Fruit fly (Drosophila melanogaster) whole organism, wandering third instar larva: ENCODE results near the gene elav.

Source experiments
- CG32264 ChIP-seq: fragments of 200-800 bp; sonication (Bioruptor generic); optimal IDR thresholded peaks from 2 replicates; lab custom pipeline; 2016; ENCODE audit warnings: missing biosample characterization, missing genetic modification characterization
- br ChIP-seq: fragments of 200-800 bp; sonication (Bioruptor generic); optimal IDR thresholded peaks from 2 replicates; lab custom pipeline; 2016; ENCODE audit warnings: missing biosample characterization, missing genetic modification characterization
- pan ChIP-seq: fragments of >200 bp; optimal IDR thresholded peaks from 2 replicates; lab custom pipeline; 2017

- TF ChIP-seq pan (lab: Kevin White, UChicago) (no peak), CG32264 (no peak), br (GFP tag; lab: Kevin White, UChicago) (no peak)
These were observed 2.6 kb upstream of the elav start for dm6 chrX:525610-526009.
